Worm (Caenorhabditis elegans): ENCODE data around the gene clec-246.

clec-246 gene

DNA sequence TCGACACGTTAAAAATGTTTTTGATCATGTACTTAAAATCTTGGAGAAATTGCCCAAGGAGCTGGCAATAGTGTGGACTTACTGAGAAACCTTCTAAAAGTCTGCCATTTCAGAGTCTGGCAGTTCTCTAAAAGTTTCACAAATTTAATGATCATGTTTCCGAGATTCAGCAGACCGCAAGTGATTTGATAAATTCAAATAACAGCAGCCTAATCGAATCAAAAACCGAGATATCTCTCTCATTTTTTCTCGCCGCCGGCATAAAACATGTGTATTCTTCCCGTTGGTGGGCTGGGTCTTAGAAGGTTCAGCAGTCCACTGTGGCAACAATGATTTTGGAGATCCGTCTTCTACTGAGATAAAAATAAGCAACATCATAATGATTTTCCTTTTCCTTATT is at the start of gene clec-246:
clec-246 (plus strand) TSS at position 301 of the 400 bp plus-strand sequence.
- no peak for TF ChIP-seq unc-62 (GFP tag; optimal IDR thresholded peaks at IDR 0.05)

DNA sequence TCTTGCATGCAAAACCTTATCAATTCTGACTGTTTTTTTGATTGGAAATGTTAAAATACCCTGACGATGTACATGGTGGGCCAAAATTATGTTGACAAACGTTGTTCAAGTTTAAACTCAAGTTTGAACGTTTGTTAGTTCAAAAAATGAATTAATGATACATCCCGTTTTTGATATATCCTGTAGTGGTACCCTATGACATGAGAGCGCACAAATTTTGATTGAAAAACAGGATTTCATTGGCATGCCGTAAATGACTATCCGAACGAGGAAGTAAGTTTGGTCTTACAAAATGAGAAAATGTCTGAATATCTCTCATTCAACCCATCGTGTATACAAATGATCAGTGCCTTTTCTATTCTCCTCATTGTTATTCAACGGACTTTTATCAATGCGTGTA is 48.1 kb upstream of the clec-246 start, which contains the start of gene Y37H2A.11:
Y37H2A.11 (plus strand) TSS at position 301 of the 400 bp plus-strand sequence.
- no peak for TF ChIP-seq unc-62 (GFP tag; optimal IDR thresholded peaks at IDR 0.05)

DNA sequence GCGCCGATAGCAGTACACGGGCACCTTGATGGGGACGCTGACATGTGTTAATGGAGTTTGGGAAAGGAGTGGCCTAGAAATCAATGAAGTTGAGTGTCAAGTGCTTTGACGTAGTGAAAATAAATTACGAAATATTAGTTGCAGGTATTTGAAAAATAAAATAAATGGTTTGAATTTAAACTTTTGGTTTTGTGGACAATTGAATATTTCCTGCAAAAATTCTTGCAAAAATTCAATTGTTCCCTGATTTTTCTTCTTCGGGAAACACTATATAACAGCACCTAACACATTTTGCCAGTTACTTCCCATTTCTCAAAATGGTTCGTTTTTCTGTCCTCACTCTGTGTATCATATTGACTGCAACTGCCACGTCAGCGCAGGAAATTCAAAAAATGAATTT is 46.7 kb upstream of the clec-246 start, which contains the start of gene Y37H2A.13:
Y37H2A.13 (plus strand) TSS at position 301 of the 400 bp plus-strand sequence.
- TF ChIP-seq unc-62 (GFP tag; optimal IDR thresholded peaks at IDR 0.05): no peak

DNA sequence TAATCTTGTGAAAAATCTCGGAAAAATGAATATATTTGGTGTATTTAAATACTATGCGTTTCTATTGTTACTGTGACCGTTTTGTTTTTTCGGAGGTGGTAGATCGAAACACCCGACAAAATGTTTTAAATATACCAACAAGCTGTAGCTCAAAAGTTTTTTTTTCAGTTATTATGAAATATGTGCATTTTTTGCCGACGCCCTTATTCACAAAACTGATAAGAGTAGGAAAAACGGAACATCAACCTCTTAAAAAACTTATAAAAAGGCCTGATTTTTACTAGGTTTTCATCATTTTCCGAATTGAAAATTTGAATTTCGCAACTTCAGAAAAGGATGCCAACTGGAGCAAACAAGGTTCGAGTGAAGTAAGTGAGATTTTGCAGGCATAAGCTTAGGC is 45.8 kb upstream of the clec-246 start, which contains the start of gene Y37H2A.14:
Y37H2A.14 (plus strand) TSS at position 301 of the 400 bp plus-strand sequence.
- TF ChIP-seq unc-62 (GFP tag; optimal IDR thresholded peaks at IDR 0.05): no peak

DNA sequence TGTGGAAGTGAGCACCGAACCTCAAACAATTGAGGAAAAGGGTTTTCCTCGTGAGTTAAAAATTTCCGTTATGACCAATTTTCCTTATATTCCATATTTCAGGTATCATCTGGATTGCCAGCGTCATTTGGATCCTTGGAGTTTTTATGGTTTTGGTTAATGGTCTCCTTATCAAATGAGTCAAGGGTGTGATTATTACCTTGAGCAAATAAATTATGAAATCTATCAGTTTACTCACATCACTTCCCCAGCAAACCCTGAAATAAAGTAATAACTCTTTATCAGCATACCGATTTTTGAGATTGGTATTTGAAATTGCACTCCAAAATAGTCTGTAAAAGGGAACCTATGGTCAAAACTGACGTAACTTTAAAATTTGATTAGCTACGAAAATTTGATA is 44.8 kb upstream of the clec-246 start:
- TF ChIP-seq unc-62 (GFP tag; optimal IDR thresholded peaks at IDR 0.05): no peak

DNA sequence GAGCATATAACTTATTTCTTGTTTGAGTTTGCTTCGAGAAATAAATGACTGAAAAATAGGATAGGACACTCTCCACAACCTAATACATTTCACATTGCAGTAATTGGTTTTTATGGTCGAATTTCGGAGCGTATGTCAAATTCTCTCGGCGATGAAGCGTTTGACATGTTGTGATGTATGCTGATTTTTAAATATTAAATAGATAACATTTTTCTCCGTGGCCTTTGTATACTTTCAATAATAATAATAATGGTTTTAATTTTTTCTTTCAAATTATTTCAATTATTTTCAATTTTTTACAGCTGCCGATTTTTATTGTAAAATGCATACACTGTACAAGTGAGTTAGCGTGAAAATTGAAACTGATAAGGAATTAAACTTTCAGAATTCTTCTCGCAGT is 43.2 kb upstream of the clec-246 start, which contains the start of gene C14A6.3:
C14A6.3 (plus strand) TSS at position 301 of the 400 bp plus-strand sequence.
- no peak for TF ChIP-seq unc-62 (GFP tag; optimal IDR thresholded peaks at IDR 0.05)

DNA sequence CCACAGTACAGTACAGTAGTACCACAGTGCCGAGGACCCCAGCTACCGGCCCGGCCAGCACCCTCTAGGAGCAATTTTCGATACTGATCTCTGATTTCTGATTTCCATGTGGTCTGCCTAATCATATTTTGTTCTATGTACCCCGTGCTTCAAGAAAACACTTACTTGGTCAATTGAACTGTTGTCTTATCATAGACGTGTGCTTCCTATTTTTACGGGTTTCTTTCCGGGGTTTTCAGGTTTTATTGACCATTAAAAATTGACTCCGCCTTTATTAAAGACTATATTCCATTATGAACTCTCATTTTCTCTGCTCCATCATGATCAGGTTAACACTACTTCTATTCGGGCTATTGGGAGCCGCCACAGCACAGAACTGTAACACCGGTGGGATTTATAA is 31.6 kb upstream of the clec-246 start, which contains the start of gene clec-48:
clec-48 (plus strand) TSS at position 320 of the 400 bp plus-strand sequence.
- no peak for TF ChIP-seq unc-62 (GFP tag; optimal IDR thresholded peaks at IDR 0.05)

DNA sequence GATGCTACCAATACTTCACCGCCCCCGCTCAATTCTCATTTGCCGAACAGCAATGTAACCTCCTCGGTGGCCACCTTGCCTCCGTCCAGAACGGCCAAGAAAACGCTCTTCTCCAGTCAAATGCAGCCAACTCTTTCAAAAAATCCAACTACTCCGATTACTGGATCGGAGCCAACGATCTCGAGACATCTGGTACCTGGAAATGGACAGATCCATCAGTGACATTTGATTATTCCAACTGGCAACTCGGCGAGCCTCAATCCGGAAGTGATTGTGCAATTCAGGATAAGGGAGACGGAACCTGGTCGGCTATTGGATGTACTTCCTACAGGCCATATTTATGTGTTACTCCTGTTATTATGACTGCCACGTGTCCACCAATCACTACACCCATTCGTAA is 31.1 kb upstream of the clec-246 start:
- no peak for TF ChIP-seq unc-62 (GFP tag; optimal IDR thresholded peaks at IDR 0.05)

DNA sequence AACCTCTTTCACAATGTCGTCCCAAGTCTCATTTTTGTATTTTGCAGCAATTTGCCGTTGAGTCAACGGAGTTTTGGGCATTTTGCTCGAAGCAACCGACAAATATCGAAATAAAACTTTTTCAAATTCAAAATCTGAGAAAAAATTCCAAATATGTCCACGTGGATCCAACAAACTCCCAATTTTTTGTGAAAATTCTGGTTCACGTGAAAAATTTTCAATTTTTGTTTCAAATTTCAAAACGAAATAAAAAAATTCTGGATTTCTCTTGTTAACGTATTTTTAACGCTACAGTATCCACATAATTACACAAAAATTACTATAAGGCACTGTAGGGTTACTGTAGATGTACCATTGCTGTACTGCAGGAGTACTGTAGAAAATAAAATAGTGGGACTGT is 28.1 kb upstream of the clec-246 start, which contains the start of gene C14A6.13:
C14A6.13 (minus strand) TSS at position 101 of the 400 bp plus-strand sequence.
- TF ChIP-seq unc-62 (GFP tag; optimal IDR thresholded peaks at IDR 0.05): no peak

DNA sequence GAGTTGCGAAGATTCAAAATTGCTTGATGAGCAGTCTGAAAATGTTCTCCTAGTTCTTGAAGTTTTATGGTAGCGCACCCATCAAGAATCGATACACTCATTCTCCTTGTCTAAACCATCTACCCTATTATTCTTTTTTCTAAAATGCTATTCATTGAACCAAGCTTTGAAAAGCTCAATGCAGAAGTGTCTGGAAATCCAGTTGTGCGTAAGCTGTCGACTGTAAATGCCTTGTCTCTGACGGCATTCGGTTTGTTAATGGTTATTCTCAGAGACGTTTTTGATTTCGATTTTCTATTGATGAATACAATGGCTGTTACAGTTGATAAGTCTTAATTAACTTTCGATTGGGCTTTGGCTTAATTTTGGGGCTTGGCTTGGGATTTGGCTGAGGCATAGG is 26.7 kb upstream of the clec-246 start, which contains the start of gene C14A6.12:
C14A6.12 (minus strand) TSS at position 101 of the 400 bp plus-strand sequence.
- no peak for TF ChIP-seq unc-62 (GFP tag; optimal IDR thresholded peaks at IDR 0.05)

DNA sequence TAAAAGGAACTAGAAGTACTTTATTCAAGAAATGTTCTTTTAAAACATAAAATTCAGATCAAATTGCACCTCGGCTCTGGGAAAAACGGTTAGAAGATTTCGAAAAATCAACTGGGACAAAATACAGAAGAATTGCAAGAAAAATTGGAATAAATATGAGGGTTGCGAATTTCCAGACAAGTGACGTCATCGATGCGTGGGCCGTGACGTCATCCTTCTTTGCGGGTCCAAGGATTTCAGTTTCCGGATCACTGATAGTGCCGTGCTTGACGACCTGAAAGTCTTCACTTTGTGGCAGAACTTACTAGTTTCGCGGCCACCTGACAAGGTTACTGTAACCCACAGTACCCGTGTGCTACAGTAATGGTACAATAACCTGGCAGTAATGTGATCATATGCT is 25.8 kb upstream of the clec-246 start:
- TF ChIP-seq unc-62 (GFP tag; optimal IDR thresholded peaks at IDR 0.05): no peak

DNA sequence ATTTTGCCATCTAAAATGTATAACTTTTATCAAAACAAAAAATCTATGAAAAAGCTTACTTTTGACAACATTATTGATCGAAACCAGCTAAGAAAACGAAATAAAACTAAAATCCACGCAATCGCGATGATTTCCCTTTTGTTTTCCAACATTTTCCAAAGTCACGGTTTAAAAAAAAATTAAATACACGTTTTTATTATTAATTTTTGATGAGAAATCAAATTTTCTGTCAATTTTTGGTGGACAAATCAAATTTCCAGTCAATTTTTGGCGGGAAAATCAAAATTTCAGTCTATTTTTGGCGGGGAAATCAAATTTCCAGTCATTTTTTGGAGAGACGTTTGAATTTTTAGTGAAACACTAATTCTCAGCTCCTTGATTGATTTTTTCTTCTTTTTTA is 24.5 kb upstream of the clec-246 start, which contains the start of gene C14A6.5:
C14A6.5 (minus strand) TSS at position 101 of the 400 bp plus-strand sequence.
- TF ChIP-seq unc-62 (GFP tag; optimal IDR thresholded peaks at IDR 0.05): no peak

DNA sequence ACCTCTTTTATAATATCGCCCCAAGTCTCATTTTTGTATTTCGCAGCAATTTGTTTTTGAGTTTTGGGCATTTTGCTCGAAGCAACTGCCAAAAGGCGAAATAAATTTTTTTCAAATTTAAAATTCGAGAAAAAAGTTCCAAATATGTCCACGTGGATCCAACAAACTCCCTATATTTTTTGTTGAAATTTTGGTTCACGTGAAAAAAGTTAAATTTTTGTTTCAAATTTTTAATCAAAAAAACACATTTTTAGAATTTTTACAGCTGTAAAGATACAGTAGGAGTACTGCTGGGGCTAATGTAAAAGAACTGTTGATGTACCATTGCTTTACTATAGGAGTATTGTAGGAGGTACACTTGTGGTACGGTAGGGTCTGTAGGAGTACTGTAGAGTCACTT is 22.1 kb upstream of the clec-246 start, which contains the start of gene C14A6.6:
C14A6.6 (minus strand) TSS at position 101 of the 400 bp plus-strand sequence.
- no peak for TF ChIP-seq unc-62 (GFP tag; optimal IDR thresholded peaks at IDR 0.05)

DNA sequence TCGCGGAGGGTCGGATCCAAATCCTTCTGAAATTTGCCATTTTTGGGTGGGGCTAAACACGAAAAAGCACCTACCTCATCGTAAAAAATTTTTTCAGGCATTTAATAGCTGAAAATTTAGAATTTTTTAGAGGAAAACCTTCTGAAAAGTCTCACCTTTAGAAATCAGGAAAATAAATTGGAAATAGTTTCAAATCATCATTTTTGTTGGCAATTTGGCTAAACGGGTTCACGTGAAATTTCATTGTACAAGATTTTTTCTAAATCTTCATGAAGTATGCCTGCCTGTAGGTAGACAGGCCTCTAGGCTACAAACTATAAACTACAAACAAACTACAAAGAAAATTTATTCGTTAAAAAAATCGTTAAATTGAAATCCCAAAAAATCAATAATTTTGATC is 21.0 kb upstream of the clec-246 start, which contains the start of gene C14A6.7:
C14A6.7 (minus strand) TSS at position 101 of the 400 bp plus-strand sequence.
- TF ChIP-seq unc-62 (GFP tag; optimal IDR thresholded peaks at IDR 0.05): no peak

DNA sequence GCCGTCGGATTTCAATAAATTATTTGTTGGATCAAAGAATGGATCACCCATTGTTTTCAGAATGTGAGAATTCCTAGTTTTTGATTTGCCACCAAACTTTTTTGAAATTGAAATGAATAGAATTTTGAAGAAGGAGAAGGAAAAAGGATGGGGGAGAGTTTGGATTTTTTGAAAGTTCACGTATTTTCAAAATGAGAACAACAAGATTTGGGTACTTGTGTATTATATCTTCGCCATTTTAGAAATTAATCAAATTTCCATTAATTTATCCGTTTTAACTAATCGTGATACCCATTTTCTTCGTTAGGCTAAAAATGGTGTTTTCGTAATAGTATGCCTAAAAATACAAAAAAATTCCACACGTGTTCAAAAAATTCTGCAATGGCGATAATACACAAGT is 17.7 kb upstream of the clec-246 start, which contains the start of gene C14A6.8:
C14A6.8 (minus strand) TSS at position 101 of the 400 bp plus-strand sequence.
- no peak for TF ChIP-seq unc-62 (GFP tag; optimal IDR thresholded peaks at IDR 0.05)

DNA sequence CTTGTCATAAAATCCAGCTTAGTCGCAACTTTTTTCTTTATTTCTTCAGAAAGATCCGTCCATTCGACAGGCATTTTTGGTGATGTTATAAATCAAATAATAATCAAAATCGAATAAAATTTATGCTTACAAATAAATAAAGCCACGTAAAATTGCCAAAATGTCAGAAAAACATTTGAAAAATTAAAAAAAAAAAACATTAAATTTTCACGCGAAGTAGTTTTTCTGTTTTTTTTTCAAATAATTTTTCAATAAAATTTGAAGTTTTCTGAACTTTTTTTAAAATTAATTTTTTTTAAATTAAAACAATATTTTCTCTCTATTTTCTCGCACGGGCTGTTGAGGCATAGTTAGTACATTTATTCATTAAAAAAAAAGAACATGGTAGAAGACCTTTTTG is 10.6 kb upstream of the clec-246 start, which contains the start of gene C31G12.4:
C31G12.4 (minus strand) TSS at position 101 of the 400 bp plus-strand sequence.
- no peak for TF ChIP-seq unc-62 (GFP tag; optimal IDR thresholded peaks at IDR 0.05)

DNA sequence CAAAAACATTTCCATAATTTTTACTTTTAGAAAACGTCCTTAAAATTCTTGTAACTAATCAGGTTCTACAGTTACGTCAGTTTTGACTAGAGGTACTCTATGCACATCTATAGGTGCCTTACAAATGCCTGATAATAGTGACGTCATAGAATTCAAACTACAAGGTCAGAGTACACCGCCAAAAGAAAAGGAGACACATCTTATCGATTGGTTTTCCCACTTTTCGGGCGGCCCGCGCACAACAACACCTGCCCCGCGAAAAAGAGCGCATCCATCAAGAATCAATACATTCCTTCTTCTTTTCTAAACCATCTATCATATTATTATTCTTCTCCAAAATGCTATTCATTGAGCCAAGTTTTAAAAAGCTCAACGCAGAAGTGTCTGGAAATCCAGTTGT is 9.6 kb upstream of the clec-246 start, which contains the start of gene C31G12.1:
C31G12.1 (plus strand) TSS at position 301 of the 400 bp plus-strand sequence.
- TF ChIP-seq unc-62 (GFP tag; optimal IDR thresholded peaks at IDR 0.05): no peak
